Fruit fly (Drosophila melanogaster): ENCODE measurements around the gene CG15385.

The CG15385 gene

DNA sequence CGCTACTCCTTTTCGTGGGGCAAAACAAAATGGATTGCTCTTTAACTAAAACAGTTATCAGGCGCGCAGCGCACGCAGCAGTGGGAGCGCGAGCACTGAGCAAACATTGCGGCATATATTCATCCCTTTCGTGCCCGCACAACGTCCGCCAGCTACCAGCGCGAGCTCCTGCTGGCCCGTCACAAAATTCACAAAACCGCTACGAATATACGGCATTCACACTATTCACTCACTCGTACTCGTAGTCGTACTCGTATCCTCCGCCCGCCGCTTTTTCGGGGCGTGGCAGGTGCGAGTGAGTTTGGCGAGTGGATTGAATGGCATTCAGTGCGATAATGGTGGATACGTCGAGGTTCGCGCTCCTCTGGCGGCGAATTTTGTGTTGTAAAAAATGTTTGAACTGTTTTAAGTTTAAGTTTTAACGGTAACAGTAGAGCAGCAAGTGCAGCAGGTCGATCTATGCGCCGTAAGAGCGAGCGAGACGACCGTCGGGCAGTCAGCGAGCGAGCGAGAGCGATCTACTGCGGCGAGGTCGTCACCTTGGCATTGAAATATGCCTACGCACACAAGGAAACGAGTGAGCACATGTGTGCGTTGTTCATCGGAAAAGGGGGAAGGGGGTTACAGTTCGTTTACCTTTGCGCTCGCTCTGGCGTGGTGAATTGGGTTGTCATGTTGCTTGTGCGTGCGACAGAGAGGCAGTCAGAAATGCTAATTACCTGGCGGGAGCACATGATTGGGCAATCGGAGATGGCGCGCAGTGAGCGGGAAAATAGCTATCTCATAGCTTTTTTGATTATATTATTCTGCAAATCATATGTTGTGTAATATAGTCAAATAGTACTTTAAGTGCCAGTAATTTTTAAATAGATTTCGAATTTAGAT, 15.5 kb downstream of the CG15385 start (continued):
- no peak for TF ChIP-seq peb (GFP tag; IDR thresholded peaks at IDR 0.05)
- TF ChIP-seq CG12659 (GFP tag; optimal IDR thresholded peaks at IDR 0.05) = peak; percentile 55
- no peak for TF ChIP-seq dan (GFP tag; IDR thresholded peaks at IDR 0.05)
- no peak for TF ChIP-seq eve (GFP tag; optimal IDR thresholded peaks at IDR 0.05)
- no peak for TF ChIP-seq CG11398 (GFP tag; optimal IDR thresholded peaks at IDR 0.05)
- TF ChIP-seq D (optimal IDR thresholded peaks at IDR 0.05) = peak; percentile 91
- peak; percentile 16 for TF ChIP-seq D (GFP tag; optimal IDR thresholded peaks at IDR 0.05)
- no peak for TF ChIP-seq CG34224 (GFP tag; IDR thresholded peaks at IDR 0.05; ENCODE audit: partially characterized antibody)
- peak; percentile 37 for TF ChIP-seq CG10979 (tag; optimal IDR thresholded peaks at IDR 0.05)
- no peak for TF ChIP-seq CG8944 (GFP tag; optimal IDR thresholded peaks at IDR 0.05)
- TF ChIP-seq sima (GFP tag; optimal IDR thresholded peaks at IDR 0.05) = no peak
- peak; percentile 18 for TF ChIP-seq CG5245 (GFP tag; optimal IDR thresholded peaks at IDR 0.05)
- TF ChIP-seq crol (GFP tag; IDR thresholded peaks at IDR 0.05) = no peak
- TF ChIP-seq Atf-2 (GFP tag; optimal IDR thresholded peaks at IDR 0.05) = no peak
- peak; percentile 59 for TF ChIP-seq CG6683 (GFP tag; optimal IDR thresholded peaks at IDR 0.05)
- TF ChIP-seq H15 (GFP tag; IDR thresholded peaks at IDR 0.05) = no peak
- TF ChIP-seq NC2β (GFP tag; optimal IDR thresholded peaks at IDR 0.05) = no peak
- peak; percentile 83 for TF ChIP-seq CG6854 (GFP tag; optimal IDR thresholded peaks at IDR 0.05)
- no peak for TF ChIP-seq CG15073 (GFP tag; optimal IDR thresholded peaks at IDR 0.05)
- TF ChIP-seq CG9932 (GFP tag; IDR thresholded peaks at IDR 0.05) = no peak
- no peak for TF ChIP-seq CG13287 (GFP tag; IDR thresholded peaks at IDR 0.05; ENCODE audit: partially characterized antibody)
- no peak for TF ChIP-seq h (optimal IDR thresholded peaks at IDR 0.05)
- no peak for TF ChIP-seq Atf3 (GFP tag; optimal IDR thresholded peaks at IDR 0.05)
- TF ChIP-seq salm (tag; optimal IDR thresholded peaks at IDR 0.05) = no peak
- TF ChIP-seq CG15479 (GFP tag; optimal IDR thresholded peaks at IDR 0.05) = peak; percentile 87
- peak; percentile 53 for TF ChIP-seq pho (GFP tag; optimal IDR thresholded peaks at IDR 0.05)
- peak; percentile 23 for TF ChIP-seq CG10267 (tag; optimal IDR thresholded peaks at IDR 0.05)
- TF ChIP-seq CG7556 (GFP tag; optimal IDR thresholded peaks at IDR 0.05) = peak; percentile 72
- peak; percentile 26 for TF ChIP-seq CTCF (GFP tag; optimal IDR thresholded peaks at IDR 0.05)
- no peak for TF ChIP-seq Lim3 (GFP tag; IDR thresholded peaks at IDR 0.05)
- TF ChIP-seq rib (GFP tag; IDR thresholded peaks at IDR 0.05) = no peak
- no peak for TF ChIP-seq knrl (GFP tag; IDR thresholded peaks at IDR 0.05; ENCODE audit: partially characterized antibody)
- TF ChIP-seq Jarid2 (GFP tag; optimal IDR thresholded peaks at IDR 0.05) = peak; percentile 55
- TF ChIP-seq CG14860 (GFP tag; IDR thresholded peaks at IDR 0.05; ENCODE audit: partially characterized antibody) = no peak
- peak; percentile 68 for TF ChIP-seq Usf (GFP tag; optimal IDR thresholded peaks at IDR 0.05)
- peak; percentile 38 for TF ChIP-seq Hey (tag; optimal IDR thresholded peaks at IDR 0.05)
- no peak for TF ChIP-seq CG14050 (GFP tag; IDR thresholded peaks at IDR 0.05)
- TF ChIP-seq CG9797 (GFP tag; optimal IDR thresholded peaks at IDR 0.05) = no peak
- no peak for TF ChIP-seq E2f1 (GFP tag; IDR thresholded peaks at IDR 0.05)
- peak; percentile 59 for TF ChIP-seq Side (GFP tag; optimal IDR thresholded peaks at IDR 0.05)
- TF ChIP-seq en (GFP tag; optimal IDR thresholded peaks at IDR 0.05) = no peak
- TF ChIP-seq Dref (GFP tag; IDR thresholded peaks at IDR 0.05) = no peak
- TF ChIP-seq lbe (GFP tag; optimal IDR thresholded peaks at IDR 0.05) = peak; percentile 54
- peak; percentile 69 for TF ChIP-seq CG10209 (GFP tag; optimal IDR thresholded peaks at IDR 0.05)
- peak; percentile 73 for TF ChIP-seq CG18599 (GFP tag; optimal IDR thresholded peaks at IDR 0.05)
- peak; percentile 38 for TF ChIP-seq CG1602 (GFP tag; optimal IDR thresholded peaks at IDR 0.05)
- no peak for TF ChIP-seq shn (GFP tag; optimal IDR thresholded peaks at IDR 0.05)
- TF ChIP-seq CG17568 (GFP tag; optimal IDR thresholded peaks at IDR 0.05) = no peak
- TF ChIP-seq CG9727 (GFP tag; optimal IDR thresholded peaks at IDR 0.05) = peak; percentile 63
- TF ChIP-seq lilli (GFP tag; optimal IDR thresholded peaks at IDR 0.05) = peak; percentile 59
- TF ChIP-seq fd3F (GFP tag; optimal IDR thresholded peaks at IDR 0.05) = peak; percentile 9
